Fruit fly (Drosophila melanogaster) whole organism, embryonic: Measurements from ENCODE around the gene CG13667.
A peak's percentile ranks its signal among the peaks of the same experiment; 100 is the strongest.

Source experiments
- B-H2 ChIP-seq: fragments of 200-800 bp; sonication (Bioruptor generic); optimal IDR thresholded peaks from 2 replicates; lab custom pipeline; 2018; ENCODE audit warnings: missing biosample characterization, mild to moderate bottlenecking, missing genetic modification characterization
- BEAF-32 ChIP-seq: fragments of 200-800 bp; sonication (Bioruptor generic); optimal IDR thresholded peaks from 3 replicates; lab custom pipeline; 2017; ENCODE audit warnings: missing biosample characterization, missing genetic modification characterization, mild to moderate bottlenecking, moderate library complexity, missing genetic modification reagents
- C15 ChIP-seq: fragments of 200-800 bp; sonication (Bioruptor generic); IDR thresholded peaks from 3 replicates; pipeline ENCODE4 v1.3.6; 2022; ENCODE audit warnings: missing biosample characterization, missing genetic modification characterization
- CG10543 ChIP-seq: fragments of 200-800 bp; sonication (Bioruptor generic); optimal IDR thresholded peaks from 3 replicates; lab custom pipeline; 2017; ENCODE audit warnings: missing biosample characterization, mild to moderate bottlenecking, missing genetic modification characterization, moderate library complexity
- CG12155 ChIP-seq: fragments of 200-800 bp; sonication (Bioruptor generic); optimal IDR thresholded peaks from 3 replicates; lab custom pipeline; 2016; ENCODE audit warnings: missing biosample characterization, missing genetic modification characterization
- CG16813 ChIP-seq: fragments of 200-800 bp; sonication (Bioruptor generic); IDR thresholded peaks from 3 replicates; pipeline ENCODE4 v1.3.6; 2022; ENCODE audit warnings: missing biosample characterization, missing genetic modification characterization; ENCODE audit not compliant: partially characterized antibody
- CG1832 ChIP-seq: fragments of 200-800 bp; sonication (Bioruptor generic); optimal IDR thresholded peaks from 2 replicates; lab custom pipeline; 2017; ENCODE audit warnings: missing biosample characterization, mild to moderate bottlenecking, missing genetic modification characterization, inconsistent platforms
- CG18599 ChIP-seq: fragments of 200-800 bp; sonication (Bioruptor generic); optimal IDR thresholded peaks from 3 replicates; lab custom pipeline; 2017; ENCODE audit warnings: missing biosample characterization, missing genetic modification characterization, mild to moderate bottlenecking, moderate library complexity, missing genetic modification reagents
- CG2116 ChIP-seq: fragments of 200-800 bp; sonication (Bioruptor generic); optimal IDR thresholded peaks from 3 replicates; lab custom pipeline; 2018; ENCODE audit warnings: missing biosample characterization, mild to moderate bottlenecking, missing genetic modification characterization
- CG33557 ChIP-seq: fragments of 200-800 bp; sonication (Bioruptor generic); optimal IDR thresholded peaks from 2 replicates; lab custom pipeline; 2019; ENCODE audit warnings: missing biosample characterization, mild to moderate bottlenecking, missing genetic modification characterization, moderate library complexity
- CG34224 ChIP-seq: fragments of 200-800 bp; sonication (Bioruptor generic); IDR thresholded peaks from 3 replicates; pipeline ENCODE4 v1.3.6; 2022; ENCODE audit warnings: missing biosample characterization, missing genetic modification characterization; ENCODE audit not compliant: partially characterized antibody
- CG34422 ChIP-seq: fragments of 200-800 bp; sonication (Bioruptor generic); IDR thresholded peaks from 3 replicates; pipeline ENCODE4 v1.3.6; 2022; ENCODE audit warnings: missing biosample characterization, missing genetic modification characterization
- CG7745 ChIP-seq: fragments of 200-800 bp; sonication (Bioruptor generic); optimal IDR thresholded peaks from 2 replicates; lab custom pipeline; 2018; ENCODE audit warnings: missing biosample characterization, mild to moderate bottlenecking, missing genetic modification characterization, moderate library complexity
- CG7963 ChIP-seq: fragments of 200-800 bp; sonication (Bioruptor generic); IDR thresholded peaks from 3 replicates; pipeline ENCODE4 v1.3.6; 2022; ENCODE audit warnings: missing biosample characterization, missing genetic modification characterization; ENCODE audit not compliant: partially characterized antibody
- CG8089 ChIP-seq: fragments of 200-800 bp; sonication (Bioruptor generic); optimal IDR thresholded peaks from 3 replicates; lab custom pipeline; 2016; ENCODE audit warnings: missing biosample characterization, missing genetic modification characterization
- CG9609 ChIP-seq: fragments of 200-800 bp; sonication (Bioruptor generic); optimal IDR thresholded peaks from 3 replicates; lab custom pipeline; 2016; ENCODE audit warnings: missing biosample characterization, missing genetic modification characterization
- CG9727 ChIP-seq: fragments of 200-800 bp; sonication (Bioruptor generic); optimal IDR thresholded peaks from 3 replicates; lab custom pipeline; 2017; ENCODE audit warnings: missing biosample characterization, mild to moderate bottlenecking, missing genetic modification characterization
- CTCF ChIP-seq: fragments of 200-800 bp; sonication (Bioruptor generic); optimal IDR thresholded peaks from 2 replicates; lab custom pipeline; 2017; ENCODE audit warnings: missing biosample characterization, mild to moderate bottlenecking, missing genetic modification characterization, moderate library complexity
- Deaf1 ChIP-seq: fragments of 200-800 bp; optimal IDR thresholded peaks from 3 replicates; lab custom pipeline; 2019; ENCODE audit warnings: missing biosample characterization, mild to moderate bottlenecking, missing genetic modification characterization, moderate library complexity
- Dll ChIP-seq: fragments of 200-800 bp; sonication (Bioruptor generic); IDR thresholded peaks from 4 replicates; pipeline ENCODE4 v1.3.6; 2022; ENCODE audit warnings: missing biosample characterization, missing genetic modification characterization; ENCODE audit not compliant: partially characterized antibody
- Doc2 ChIP-seq: fragments of 200-800 bp; sonication (Bioruptor generic); IDR thresholded peaks from 2 replicates; pipeline ENCODE4 v1.3.6; 2022; ENCODE audit warnings: missing biosample characterization, missing genetic modification characterization
- Dp ChIP-seq: fragments of 200-800 bp; sonication (Bioruptor generic); optimal IDR thresholded peaks from 2 replicates; lab custom pipeline; 2018; ENCODE audit warnings: missing biosample characterization, mild to moderate bottlenecking, missing genetic modification characterization, moderate library complexity
- Dref ChIP-seq: fragments of 200-800 bp; sonication (Bioruptor generic); IDR thresholded peaks from 2 replicates; pipeline ENCODE4 v1.3.6; 2022; ENCODE audit warnings: missing biosample characterization, missing genetic modification characterization
- Ets97D ChIP-seq: fragments of 200-800 bp; sonication (Bioruptor generic); optimal IDR thresholded peaks from 3 replicates; lab custom pipeline; 2016; ENCODE audit warnings: missing biosample characterization, missing genetic modification characterization
- HLHmδ ChIP-seq: fragments of 200-800 bp; sonication (Bioruptor generic); optimal IDR thresholded peaks from 2 replicates; lab custom pipeline; 2018; ENCODE audit warnings: missing biosample characterization, mild to moderate bottlenecking, missing genetic modification characterization, moderate library complexity
- Hr78 ChIP-seq, 2 experiments: fragments of 200-800 bp in 1 of 2; fragments of >200 bp in 1 of 2; sonication (Bioruptor generic) in 1 of 2; optimal IDR thresholded peaks; 2 replicates each; lab custom pipeline; 2017 to 2019; ENCODE audit warnings: missing biosample characterization in 2 of 2, missing genetic modification characterization in 2 of 2, mild to moderate bottlenecking in 1 of 2, moderate library complexity in 1 of 2
- MBD-R2 ChIP-seq: fragments of 200-800 bp; sonication (Bioruptor generic); IDR thresholded peaks from 2 replicates; pipeline ENCODE4 v1.3.6; 2022; ENCODE audit warnings: missing biosample characterization, missing genetic modification characterization
- Mad ChIP-seq: fragments of 200-800 bp; sonication (Bioruptor generic); optimal IDR thresholded peaks from 2 replicates; lab custom pipeline; 2016; ENCODE audit warnings: missing biosample characterization, missing genetic modification characterization
- NK7.1 ChIP-seq: fragments of 200-800 bp; sonication (Bioruptor generic); optimal IDR thresholded peaks from 3 replicates; lab custom pipeline; 2016; ENCODE audit warnings: missing biosample characterization, missing genetic modification characterization
- Sin3A ChIP-seq: fragments of >200 bp; optimal IDR thresholded peaks from 2 replicates; lab custom pipeline; 2018
- ato ChIP-seq: fragments of 200-800 bp; sonication (Bioruptor generic); IDR thresholded peaks from 2 replicates; pipeline ENCODE4 v1.3.6; 2022; ENCODE audit warnings: missing biosample characterization, missing genetic modification characterization; ENCODE audit not compliant: partially characterized antibody
- chinmo ChIP-seq: fragments of 200-800 bp; sonication (Bioruptor generic); IDR thresholded peaks from 4 replicates; pipeline ENCODE4 v1.3.6; 2022; ENCODE audit warnings: missing biosample characterization, missing genetic modification characterization; ENCODE audit not compliant: partially characterized antibody
- exex ChIP-seq: fragments of 200-800 bp; sonication (Bioruptor generic); optimal IDR thresholded peaks from 4 replicates; lab custom pipeline; 2018; ENCODE audit warnings: missing biosample characterization, mild to moderate bottlenecking, missing genetic modification characterization, moderate library complexity
- inv ChIP-seq: fragments of 200-800 bp; sonication (Bioruptor generic); IDR thresholded peaks from 2 replicates; pipeline ENCODE4 v1.3.6; 2022; ENCODE audit warnings: missing biosample characterization, missing genetic modification characterization; ENCODE audit not compliant: partially characterized antibody
- kah ChIP-seq: fragments of 200-800 bp; sonication (Bioruptor generic); optimal IDR thresholded peaks from 2 replicates; lab custom pipeline; 2018; ENCODE audit warnings: missing biosample characterization, mild to moderate bottlenecking, missing genetic modification characterization
- mirr ChIP-seq: fragments of 200-800 bp; sonication (Bioruptor generic); optimal IDR thresholded peaks from 3 replicates; lab custom pipeline; 2018; ENCODE audit warnings: missing biosample characterization, mild to moderate bottlenecking, missing genetic modification characterization
- nerfin-2 ChIP-seq: fragments of 200-800 bp; sonication (Bioruptor generic); IDR thresholded peaks from 2 replicates; pipeline ENCODE4 v1.3.6; 2022; ENCODE audit warnings: missing biosample characterization, missing genetic modification characterization; ENCODE audit not compliant: partially characterized antibody
- pb ChIP-seq: fragments of 200-800 bp; sonication (Bioruptor generic); optimal IDR thresholded peaks from 3 replicates; lab custom pipeline; 2016; ENCODE audit warnings: missing biosample characterization, missing genetic modification characterization
- pzg ChIP-seq: fragments of 200-800 bp; sonication (Bioruptor generic); optimal IDR thresholded peaks from 3 replicates; lab custom pipeline; 2018; ENCODE audit warnings: missing biosample characterization, mild to moderate bottlenecking, missing genetic modification characterization, moderate library complexity
- sd ChIP-seq: fragments of 200-800 bp; sonication (Bioruptor generic); optimal IDR thresholded peaks from 3 replicates; lab custom pipeline; 2018; ENCODE audit warnings: missing biosample characterization, mild to moderate bottlenecking, missing genetic modification characterization, moderate library complexity
- sens ChIP-seq: fragments of 200-800 bp; sonication (Bioruptor generic); peaks from one replicate; lab custom pipeline; 2016; ENCODE audit warnings: missing biosample characterization, missing genetic modification characterization
- sens-2 ChIP-seq: fragments of 200-800 bp; sonication (Bioruptor generic); IDR thresholded peaks from 2 replicates; pipeline ENCODE4 v1.3.6; 2022; ENCODE audit warnings: missing biosample characterization, missing genetic modification characterization
- sna ChIP-seq: fragments of 200-800 bp; sonication (Bioruptor generic); IDR thresholded peaks from 2 replicates; pipeline ENCODE4 v1.3.6; 2022; ENCODE audit warnings: missing biosample characterization, missing genetic modification characterization; ENCODE audit not compliant: partially characterized antibody
- stwl ChIP-seq: fragments of 200-800 bp; sonication (Bioruptor generic); optimal IDR thresholded peaks from 3 replicates; lab custom pipeline; 2018; ENCODE audit warnings: missing biosample characterization, mild to moderate bottlenecking, missing genetic modification characterization, moderate library complexity
- sug ChIP-seq: fragments of 200-800 bp; optimal IDR thresholded peaks from 2 replicates; lab custom pipeline; 2019; ENCODE audit warnings: missing biosample characterization, mild to moderate bottlenecking, missing genetic modification characterization, moderate library complexity
- vnd ChIP-seq: fragments of 200-800 bp; sonication (Bioruptor generic); IDR thresholded peaks from 3 replicates; pipeline ENCODE4 v1.3.6; 2022; ENCODE audit warnings: missing biosample characterization, missing genetic modification characterization; ENCODE audit not compliant: partially characterized antibody
- vvl ChIP-seq: fragments of 200-800 bp; sonication (Bioruptor generic); IDR thresholded peaks from 2 replicates; pipeline ENCODE4 v1.3.6; 2022; ENCODE audit warnings: missing biosample characterization, missing genetic modification characterization
- zen ChIP-seq: fragments of 200-800 bp; sonication (Bioruptor generic); optimal IDR thresholded peaks from 3 replicates; lab custom pipeline; 2018; ENCODE audit warnings: missing biosample characterization, mild to moderate bottlenecking, missing genetic modification characterization, moderate library complexity

The CG13667 gene

DNA sequence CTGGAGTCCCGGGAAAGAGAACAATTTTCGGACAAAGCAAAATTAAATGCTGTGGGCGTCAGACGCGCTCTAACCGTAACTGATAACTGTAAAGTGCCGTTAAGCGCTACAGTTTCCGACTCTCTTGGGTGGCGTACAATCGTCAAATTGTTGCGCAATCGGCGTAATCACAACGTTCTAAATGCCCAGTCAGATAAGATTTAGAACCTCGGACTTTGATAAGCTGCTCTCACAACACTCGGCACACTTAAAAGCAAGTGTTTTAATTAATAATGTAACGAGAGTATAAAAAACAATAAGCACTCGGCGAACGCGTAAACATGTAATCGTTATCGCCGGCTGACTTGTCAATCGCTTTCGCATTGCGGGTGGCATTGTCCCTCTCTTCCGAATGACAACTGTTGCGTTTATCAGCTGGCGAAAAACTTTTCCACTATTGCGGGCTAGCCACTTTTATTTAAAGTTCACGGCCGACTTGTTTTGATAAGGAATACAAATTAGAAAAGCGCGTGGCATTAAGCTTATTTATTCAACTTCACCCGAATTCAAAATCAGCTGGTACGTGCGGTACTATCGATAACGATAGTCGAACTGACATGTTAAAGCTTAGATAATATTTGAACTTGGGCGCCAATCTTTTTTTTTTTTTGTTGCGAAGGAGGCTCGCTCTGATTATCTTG is 46.3 kb upstream of the CG13667 start (continued):
- TF ChIP-seq CG10543 (GFP tag; lab: Kevin White, UChicago) (peak; percentile 76), stwl (tag; lab: Kevin White, UChicago) (peak; percentile 22), CG8089 (GFP tag; lab: Kevin White, UChicago) (no peak), Ets97D (no peak), HLHmδ (GFP tag; lab: Kevin White, UChicago) (no peak), CG34224 (peak; percentile 75), B-H2 (GFP tag; lab: Kevin White, UChicago) (no peak), CG16813 (GFP tag; lab: Robert Waterston, UW) (peak; percentile 52; the same call in 1 of the 3 replicates), Sin3A (lab: Kevin White, UChicago) (peak; percentile 42), sens-2 (peak; percentile 49; the same call in 1 of the 2 replicates), mirr (GFP tag; lab: Kevin White, UChicago) (peak; percentile 95), Doc2 (no peak), sna (GFP tag; lab: Robert Waterston, UW) (peak; percentile 66; the same call in 1 of the 2 replicates), exex (tag; lab: Kevin White, UChicago) (peak; percentile 97), MBD-R2 (GFP tag; lab: Robert Waterston, UW) (peak; percentile 35; the same call in 1 of the 2 replicates), CG7745 (tag; lab: Kevin White, UChicago) (no peak), sd (tag; lab: Kevin White, UChicago) (peak; percentile 19), CG7963 (GFP tag; lab: Robert Waterston, UW) (0 out of 3 replicates have a peak, but pooled peaks have one; percentile 17), sens (GFP tag; lab: Kevin White, UChicago) (peak; percentile 69), pb (GFP tag; lab: Kevin White, UChicago) (no peak), zen (no peak), Mad (GFP tag; lab: Kevin White, UChicago) (no peak), inv (peak; percentile 43; the same call in 1 of the 2 replicates), CG9727 (GFP tag; lab: Kevin White, UChicago) (peak; percentile 6), kah (GFP tag; lab: Kevin White, UChicago) (peak; percentile 5), CG1832 (no peak), CG12155 (GFP tag; lab: Kevin White, UChicago) (peak; percentile 80), Dref (GFP tag; lab: Robert Waterston, UW) (peak; percentile 62), ato (peak; percentile 41; the same call in 1 of the 2 replicates), Deaf1 (tag; lab: Kevin White, UChicago) (peak; percentile 45), NK7.1 (GFP tag; lab: Kevin White, UChicago) (no peak), CG2116 (GFP tag; lab: Kevin White, UChicago) (peak; percentile 58), Dll (peak; percentile 74; the same call in 3 of the 4 replicates), chinmo (GFP tag; lab: Robert Waterston, UW) (peak; percentile 75; the same call in 3 of the 4 replicates), nerfin-2 (GFP tag; lab: Robert Waterston, UW) (peak; percentile 68), Hr78 (GFP tag; optimal IDR thresholded peaks at IDR 0.05; lab: Kevin White, UChicago) (peak in 1 of 2 experiments; percentile 53), vvl (GFP tag; lab: Robert Waterston, UW) (peak; percentile 29; the same call in 1 of the 2 replicates), C15 (GFP tag; lab: Robert Waterston, UW) (no peak), CG33557 (GFP tag; lab: Kevin White, UChicago) (no peak), vnd (GFP tag; lab: Robert Waterston, UW) (peak; percentile 70; the same call in 1 of the 3 replicates), pzg (GFP tag; lab: Kevin White, UChicago) (peak; percentile 32), CG34422 (GFP tag; lab: Robert Waterston, UW) (peak; percentile 48; the same call in 1 of the 3 replicates), Dp (peak; percentile 83), sug (tag; lab: Kevin White, UChicago) (peak; percentile 99), CG18599 (peak; percentile 5), CG9609 (GFP tag; lab: Kevin White, UChicago) (no peak), CTCF (GFP tag; lab: Kevin White, UChicago) (peak; percentile 38), BEAF-32 (GFP tag; lab: Kevin White, UChicago) (peak; percentile 62)
